Fruit fly (Drosophila melanogaster) whole organism, embryonic: ENCODE results near the gene CG34453.

ENCODE experiments used
- CG10431 ChIP-seq: fragments of 200-800 bp; sonication (Bioruptor generic); optimal IDR thresholded peaks from 3 replicates; lab custom pipeline; 2018; ENCODE audit warnings: missing biosample characterization, mild to moderate bottlenecking, missing genetic modification characterization
- CG10979 ChIP-seq: fragments of 200-800 bp; sonication (Bioruptor generic); optimal IDR thresholded peaks from 2 replicates; lab custom pipeline; 2018; ENCODE audit warnings: missing biosample characterization, mild to moderate bottlenecking, missing genetic modification characterization, moderate library complexity
- CG13287 ChIP-seq: fragments of 200-800 bp; sonication (Bioruptor generic); IDR thresholded peaks from 2 replicates; pipeline ENCODE4 v1.3.6; 2022; ENCODE audit warnings: missing biosample characterization, missing genetic modification characterization; ENCODE audit not compliant: partially characterized antibody
- CG13624 ChIP-seq: fragments of 200-800 bp; sonication (Bioruptor generic); optimal IDR thresholded peaks from 2 replicates; lab custom pipeline; 2016; ENCODE audit warnings: missing biosample characterization, missing genetic modification characterization
- CG17912 ChIP-seq: fragments of 200-800 bp; sonication (Bioruptor generic); optimal IDR thresholded peaks from 2 replicates; lab custom pipeline; 2018; ENCODE audit warnings: missing biosample characterization, mild to moderate bottlenecking, missing genetic modification characterization
- CG2116 ChIP-seq: fragments of 200-800 bp; sonication (Bioruptor generic); optimal IDR thresholded peaks from 3 replicates; lab custom pipeline; 2018; ENCODE audit warnings: missing biosample characterization, mild to moderate bottlenecking, missing genetic modification characterization
- CG31224 ChIP-seq: fragments of 200-800 bp; sonication (Bioruptor generic); IDR thresholded peaks from 2 replicates; pipeline ENCODE4 v1.3.6; 2022; ENCODE audit warnings: missing biosample characterization, missing genetic modification characterization
- CG32532 ChIP-seq: fragments of 200-800 bp; sonication (Bioruptor generic); IDR thresholded peaks from 2 replicates; pipeline ENCODE4 v1.3.6; 2022; ENCODE audit warnings: missing biosample characterization, missing genetic modification characterization
- CG3281 ChIP-seq: fragments of 200-800 bp; sonication (Bioruptor generic); optimal IDR thresholded peaks from 3 replicates; lab custom pipeline; 2017; ENCODE audit warnings: missing biosample characterization, mild to moderate bottlenecking, missing genetic modification characterization
- CG4707 ChIP-seq: fragments of 200-800 bp; sonication (Bioruptor generic); optimal IDR thresholded peaks from 2 replicates; lab custom pipeline; 2018; ENCODE audit warnings: missing biosample characterization, mild to moderate bottlenecking, missing genetic modification characterization, moderate library complexity
- CG6791 ChIP-seq: fragments of 200-800 bp; sonication (Bioruptor generic); IDR thresholded peaks from 3 replicates; pipeline ENCODE4 v1.3.6; 2022; ENCODE audit warnings: missing biosample characterization, missing genetic modification characterization; ENCODE audit not compliant: partially characterized antibody
- CG8765 ChIP-seq: fragments of 200-800 bp; sonication (Bioruptor generic); IDR thresholded peaks from 2 replicates; pipeline ENCODE4 v1.3.6; 2022; ENCODE audit warnings: missing biosample characterization, missing genetic modification characterization
- CG9609 ChIP-seq: fragments of 200-800 bp; sonication (Bioruptor generic); optimal IDR thresholded peaks from 3 replicates; lab custom pipeline; 2016; ENCODE audit warnings: missing biosample characterization, missing genetic modification characterization
- CG9817 ChIP-seq: fragments of 200-800 bp; sonication (Bioruptor generic); optimal IDR thresholded peaks from 2 replicates; lab custom pipeline; 2018; ENCODE audit warnings: missing biosample characterization, mild to moderate bottlenecking, missing genetic modification characterization, moderate library complexity
- CTCF ChIP-seq: fragments of 200-800 bp; sonication (Bioruptor generic); optimal IDR thresholded peaks from 2 replicates; lab custom pipeline; 2017; ENCODE audit warnings: missing biosample characterization, mild to moderate bottlenecking, missing genetic modification characterization, moderate library complexity
- Dek ChIP-seq: fragments of 200-800 bp; sonication (Bioruptor generic); optimal IDR thresholded peaks from 3 replicates; lab custom pipeline; 2019; ENCODE audit warnings: missing biosample characterization, mild to moderate bottlenecking, missing genetic modification characterization, moderate library complexity
- E2f2 ChIP-seq: fragments of 200-800 bp; sonication (Bioruptor generic); IDR thresholded peaks from 2 replicates; pipeline ENCODE4 v1.3.6; 2022; ENCODE audit warnings: missing biosample characterization, missing genetic modification characterization
- Gug ChIP-seq: fragments of 200-800 bp; sonication (Bioruptor generic); IDR thresholded peaks from 4 replicates; pipeline ENCODE4 v1.3.6; 2022; ENCODE audit warnings: missing biosample characterization, missing genetic modification characterization
- Hr3 ChIP-seq: fragments of 200-800 bp; sonication (Bioruptor generic); optimal IDR thresholded peaks from 3 replicates; lab custom pipeline; 2016; ENCODE audit warnings: missing biosample characterization, missing genetic modification characterization
- Hsf ChIP-seq: fragments of 200-800 bp; sonication (Bioruptor generic); optimal IDR thresholded peaks from 3 replicates; lab custom pipeline; 2016; ENCODE audit warnings: missing biosample characterization, missing genetic modification characterization
- Mad ChIP-seq: fragments of 200-800 bp; sonication (Bioruptor generic); optimal IDR thresholded peaks from 2 replicates; lab custom pipeline; 2016; ENCODE audit warnings: missing biosample characterization, missing genetic modification characterization
- Med ChIP-seq: fragments of 200-800 bp; sonication (Bioruptor generic); peaks from one replicate; lab custom pipeline; 2016; ENCODE audit warnings: missing biosample characterization, missing genetic modification characterization, mild to moderate bottlenecking, inconsistent platforms, moderate library complexity
- NFAT ChIP-seq: fragments of 200-800 bp; sonication (Bioruptor generic); IDR thresholded peaks from 2 replicates; pipeline ENCODE4 v1.3.6; 2022; ENCODE audit warnings: missing biosample characterization, missing genetic modification characterization
- Opbp ChIP-seq: fragments of 200-800 bp; sonication (Bioruptor generic); IDR thresholded peaks from 3 replicates; pipeline ENCODE4 v1.3.6; 2022; ENCODE audit warnings: missing biosample characterization, missing genetic modification characterization; ENCODE audit not compliant: partially characterized antibody
- Optix ChIP-seq: fragments of 200-800 bp; sonication (Bioruptor generic); IDR thresholded peaks from 3 replicates; pipeline ENCODE4 v1.3.6; 2022; ENCODE audit warnings: missing biosample characterization, missing genetic modification characterization
- Rfx ChIP-seq: fragments of 200-800 bp; sonication (Bioruptor generic); IDR thresholded peaks from 2 replicates; pipeline ENCODE4 v1.3.6; 2022; ENCODE audit warnings: missing biosample characterization, missing genetic modification characterization
- Sry-δ ChIP-seq: fragments of 200-800 bp; sonication (Bioruptor generic); optimal IDR thresholded peaks from 2 replicates; lab custom pipeline; 2016; ENCODE audit warnings: missing biosample characterization, missing genetic modification characterization
- Trl ChIP-seq, 3 experiments: fragments of >200 bp in 2 of 3; fragments of 200-800 bp in 1 of 3; sonication (Bioruptor generic) in 1 of 3; optimal IDR thresholded peaks; 2 replicates in 1 of 3; 3 replicates in 2 of 3; lab custom pipeline; 2016 to 2017; ENCODE audit warnings: missing biosample characterization in 1 of 3, missing genetic modification characterization in 1 of 3
- Xrp1 ChIP-seq: fragments of 200-800 bp; sonication (Bioruptor generic); IDR thresholded peaks from 2 replicates; pipeline ENCODE4 v1.3.6; 2022; ENCODE audit warnings: missing biosample characterization, missing genetic modification characterization
- YL-1 ChIP-seq: fragments of 200-800 bp; sonication (Bioruptor generic); optimal IDR thresholded peaks from 3 replicates; lab custom pipeline; 2017; ENCODE audit warnings: missing biosample characterization, mild to moderate bottlenecking, missing genetic modification characterization
- abd-A ChIP-seq: fragments of 200-800 bp; sonication (Bioruptor generic); optimal IDR thresholded peaks from 3 replicates; lab custom pipeline; 2019; ENCODE audit warnings: missing biosample characterization, mild to moderate bottlenecking, missing genetic modification characterization, moderate library complexity
- ac ChIP-seq: fragments of 200-800 bp; sonication (Bioruptor generic); optimal IDR thresholded peaks from 3 replicates; lab custom pipeline; 2017; ENCODE audit warnings: missing biosample characterization, mild to moderate bottlenecking, missing genetic modification characterization
- az2 ChIP-seq: fragments of 200-800 bp; sonication (Bioruptor generic); optimal IDR thresholded peaks from 3 replicates; lab custom pipeline; 2016; ENCODE audit warnings: missing biosample characterization, missing genetic modification characterization
- bsh ChIP-seq, 2 experiments: fragments of 200-800 bp; sonication (Bioruptor generic); optimal IDR thresholded peaks; 2 replicates each; lab custom pipeline; 2017 to 2018; ENCODE audit warnings: mild to moderate bottlenecking in 2 of 2, missing biosample characterization in 2 of 2, missing genetic modification characterization in 2 of 2, moderate library complexity in 1 of 2
- caup ChIP-seq: fragments of 200-800 bp; sonication (Bioruptor generic); optimal IDR thresholded peaks from 3 replicates; lab custom pipeline; 2017; ENCODE audit warnings: missing biosample characterization, mild to moderate bottlenecking, missing genetic modification characterization, moderate library complexity; ENCODE audit not compliant: severe bottlenecking
- corto ChIP-seq: fragments of 200-800 bp; sonication (Bioruptor generic); optimal IDR thresholded peaks from 2 replicates; lab custom pipeline; 2016; ENCODE audit warnings: missing biosample characterization, mild to moderate bottlenecking, missing genetic modification characterization, moderate library complexity
- jigr1 ChIP-seq: fragments of 200-800 bp; sonication (Bioruptor generic); IDR thresholded peaks from 3 replicates; pipeline ENCODE4 v1.3.6; 2022; ENCODE audit warnings: missing biosample characterization, missing genetic modification characterization
- mam ChIP-seq: fragments of 200-800 bp; sonication (Bioruptor generic); optimal IDR thresholded peaks from 3 replicates; lab custom pipeline; 2016; ENCODE audit warnings: missing biosample characterization, missing genetic modification characterization
- nmo ChIP-seq: fragments of 200-800 bp; sonication (Bioruptor generic); optimal IDR thresholded peaks from 2 replicates; lab custom pipeline; 2018; ENCODE audit warnings: missing biosample characterization, mild to moderate bottlenecking, missing genetic modification characterization, moderate library complexity
- onecut ChIP-seq: fragments of 200-800 bp; sonication (Bioruptor generic); IDR thresholded peaks from 2 replicates; pipeline ENCODE4 v1.3.6; 2022; ENCODE audit warnings: missing biosample characterization, missing genetic modification characterization
- p53 ChIP-seq: fragments of 200-800 bp; sonication (Bioruptor generic); optimal IDR thresholded peaks from 2 replicates; lab custom pipeline; 2016; ENCODE audit warnings: missing biosample characterization, missing genetic modification characterization
- shn ChIP-seq: fragments of 200-800 bp; sonication (Bioruptor generic); optimal IDR thresholded peaks from 3 replicates; lab custom pipeline; 2016; ENCODE audit warnings: missing biosample characterization, missing genetic modification characterization
- sim ChIP-seq: fragments of 200-800 bp; sonication (Bioruptor generic); IDR thresholded peaks from 2 replicates; pipeline ENCODE4 v1.3.6; 2022; ENCODE audit warnings: missing biosample characterization, missing genetic modification characterization
- slbo ChIP-seq: fragments of 200-800 bp; sonication (Bioruptor generic); IDR thresholded peaks from 2 replicates; pipeline ENCODE4 v1.3.6; 2022; ENCODE audit warnings: missing biosample characterization, missing genetic modification characterization
- tin ChIP-seq: fragments of 200-800 bp; sonication (Bioruptor generic); optimal IDR thresholded peaks from 3 replicates; lab custom pipeline; 2016; ENCODE audit warnings: missing biosample characterization, missing genetic modification characterization
- vnd ChIP-seq: fragments of 200-800 bp; sonication (Bioruptor generic); IDR thresholded peaks from 3 replicates; pipeline ENCODE4 v1.3.6; 2022; ENCODE audit warnings: missing biosample characterization, missing genetic modification characterization; ENCODE audit not compliant: partially characterized antibody
- vvl ChIP-seq: fragments of 200-800 bp; sonication (Bioruptor generic); IDR thresholded peaks from 2 replicates; pipeline ENCODE4 v1.3.6; 2022; ENCODE audit warnings: missing biosample characterization, missing genetic modification characterization
- wor ChIP-seq: fragments of 200-800 bp; sonication (Bioruptor generic); IDR thresholded peaks from 2 replicates; pipeline ENCODE4 v1.3.6; 2022; ENCODE audit warnings: missing biosample characterization, missing genetic modification characterization
- zen2 ChIP-seq: fragments of 200-800 bp; sonication (Bioruptor generic); IDR thresholded peaks from 3 replicates; pipeline ENCODE4 v1.3.6; 2022; ENCODE audit warnings: missing biosample characterization, missing genetic modification characterization; ENCODE audit not compliant: partially characterized antibody

The CG34453 gene

dm6 chr3L:199050-199745 is 34.0 kb downstream of the CG34453 start:
- TF ChIP-seq NFAT: peak; percentile 31; the same call in 1 of the 2 replicates
- TF ChIP-seq jigr1: peak; percentile 48; the same call in 2 of the 3 replicates
- peak; percentile 24 for TF ChIP-seq mam
- TF ChIP-seq ac (GFP tag; lab: Kevin White, UChicago): peak; percentile 7
- peak; percentile 4 for TF ChIP-seq CG9609 (GFP tag; lab: Kevin White, UChicago)
- TF ChIP-seq Opbp: peak; percentile 78
- TF ChIP-seq CG8765 (GFP tag; lab: Robert Waterston, UW): 0 out of 2 replicates have a peak, but pooled peaks have one; percentile 18
- peak; percentile 35 for TF ChIP-seq Dek
- peak; percentile 62 for TF ChIP-seq slbo
- TF ChIP-seq CG13287 (GFP tag; lab: Robert Waterston, UW): peak; percentile 46; the same call in 1 of the 2 replicates
- peak; percentile 33 for TF ChIP-seq E2f2
- TF ChIP-seq vnd (GFP tag; lab: Robert Waterston, UW): peak; percentile 39; the same call in 1 of the 3 replicates
- TF ChIP-seq sim: no peak
- peak; percentile 41; the same call in 1 of the 3 replicates for TF ChIP-seq zen2 (GFP tag; lab: Robert Waterston, UW)
- TF ChIP-seq CG3281: no peak
- no peak for TF ChIP-seq CG13624 (GFP tag; lab: Kevin White, UChicago)
- peak; percentile 17 for TF ChIP-seq Sry-δ
- TF ChIP-seq Xrp1 (GFP tag; lab: Robert Waterston, UW): no peak
- peak; percentile 52 for TF ChIP-seq Rfx (GFP tag; lab: Robert Waterston, UW)
- no peak for TF ChIP-seq abd-A
- TF ChIP-seq Optix: no peak
- TF ChIP-seq YL-1 (GFP tag; lab: Kevin White, UChicago): peak; percentile 87
- no peak for TF ChIP-seq shn (GFP tag; lab: Kevin White, UChicago)
- no peak for TF ChIP-seq CG4707 (GFP tag; lab: Kevin White, UChicago)
- peak; percentile 35 for TF ChIP-seq CG9817 (tag; lab: Kevin White, UChicago)
- TF ChIP-seq az2 (GFP tag; lab: Kevin White, UChicago): no peak
- TF ChIP-seq vvl: peak; percentile 56
- TF ChIP-seq CG2116 (GFP tag; lab: Kevin White, UChicago): no peak
- peak; percentile 51 for TF ChIP-seq wor (GFP tag; lab: Robert Waterston, UW)
- TF ChIP-seq Gug (GFP tag; lab: Robert Waterston, UW): peak; percentile 28; the same call in 1 of the 4 replicates
- peak; percentile 21 for TF ChIP-seq CG17912
- peak; percentile 93 for TF ChIP-seq Med (GFP tag; lab: Kevin White, UChicago)
- no peak for TF ChIP-seq Hr3 (GFP tag; lab: Kevin White, UChicago)
- peak; percentile 55; the same call in 1 of the 2 replicates for TF ChIP-seq CG32532 (GFP tag; lab: Robert Waterston, UW)
- TF ChIP-seq Trl (optimal IDR thresholded peaks at IDR 0.05; lab: Kevin White, UChicago): no peak
- TF ChIP-seq Trl (GFP tag; optimal IDR thresholded peaks at IDR 0.05; lab: Kevin White, UChicago): peak; percentile 36
- TF ChIP-seq p53 (GFP tag; lab: Kevin White, UChicago): no peak
- peak; percentile 40; the same call in 1 of the 2 replicates for TF ChIP-seq CG31224 (GFP tag; lab: Robert Waterston, UW)
- peak; percentile 61 for TF ChIP-seq nmo
- TF ChIP-seq onecut (GFP tag; lab: Robert Waterston, UW): peak; percentile 21; the same call in 1 of the 2 replicates
- TF ChIP-seq Hsf: peak; percentile 11
- TF ChIP-seq Mad (GFP tag; lab: Kevin White, UChicago): peak; percentile 36
- peak; percentile 37 for TF ChIP-seq CTCF (GFP tag; lab: Kevin White, UChicago)
- peak; percentile 0 for TF ChIP-seq tin
- no peak for TF ChIP-seq caup
- no peak for TF ChIP-seq corto (GFP tag; lab: Kevin White, UChicago)
- TF ChIP-seq CG10431 (GFP tag; lab: Kevin White, UChicago): peak; percentile 42
- TF ChIP-seq CG6791: peak; percentile 4; the same call in 2 of the 3 replicates
- TF ChIP-seq bsh (GFP tag; optimal IDR thresholded peaks at IDR 0.05; lab: Kevin White, UChicago): no peak
- peak; percentile 3 for TF ChIP-seq CG10979 (tag; lab: Kevin White, UChicago)
